Worm (Caenorhabditis elegans) whole organism, L4/young adult: ENCODE measurements around the gene F09B9.5.

ENCODE experiments used
- dao-5 ChIP-seq: sonication (generic microtip); optimal IDR thresholded peaks from 2 replicates; lab custom pipeline; 2016; ENCODE audit warnings: missing genotype, missing genetic modification characterization, moderate library complexity, missing compliant biosample characterization
- him-1 ChIP-seq: sonication (generic microtip); optimal IDR thresholded peaks from 2 replicates; lab custom pipeline; 2016; ENCODE audit warnings: missing genotype, missing genetic modification reagents, missing genetic modification characterization, missing compliant biosample characterization

- TF ChIP-seq him-1 (tag; lab: Kevin White, UChicago) (no peak), dao-5 (tag; lab: Kevin White, UChicago) (no peak)
Measured at ce11 chrX:10130159-10130558, 24.5 kb upstream of the F09B9.5 start.
